Fruit fly (Drosophila melanogaster): ENCODE results near the gene comt.

DNA sequence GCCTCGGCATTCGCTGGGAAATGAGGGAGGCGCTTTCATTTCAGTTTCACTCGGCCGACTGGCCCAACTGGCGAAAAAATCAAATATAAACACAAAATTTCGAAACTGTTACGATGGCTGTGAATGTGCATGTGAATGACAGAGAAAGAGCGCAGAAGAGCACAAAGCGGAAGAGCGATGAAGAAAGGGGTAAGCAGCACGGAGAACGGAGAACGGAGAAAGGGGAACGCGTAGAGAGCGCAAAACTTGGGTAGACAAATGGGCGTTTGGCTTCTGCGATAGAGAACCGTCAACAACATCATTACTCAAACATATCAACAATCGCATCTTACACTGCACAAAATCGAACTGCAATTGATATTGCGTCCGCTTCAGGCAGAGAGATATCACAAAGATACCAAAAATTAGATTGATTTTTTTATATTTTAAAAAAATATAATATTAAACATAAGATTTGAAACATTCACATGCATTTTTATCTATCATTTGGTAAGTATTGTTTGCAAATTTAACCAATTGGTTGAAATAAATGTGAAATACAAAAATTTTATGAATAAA, 13.9 kb downstream of the comt start:
- TF ChIP-seq D1 (tag; optimal IDR thresholded peaks at IDR 0.05) (no peak), rn (GFP tag; IDR thresholded peaks at IDR 0.05) (no peak), CG15710 (tag; optimal IDR thresholded peaks at IDR 0.05) (no peak), CG17806 (tag; optimal IDR thresholded peaks at IDR 0.05) (no peak), Pif1A (GFP tag; optimal IDR thresholded peaks at IDR 0.05) (no peak), CG8301 (tag; optimal IDR thresholded peaks at IDR 0.05) (no peak), CG10348 (GFP tag; IDR thresholded peaks at IDR 0.05) (no peak), Pif1B (GFP tag; optimal IDR thresholded peaks at IDR 0.05) (no peak), CG9948 (tag; optimal IDR thresholded peaks at IDR 0.05) (no peak), Snoo (tag; optimal IDR thresholded peaks at IDR 0.05) (no peak), fd96Ca (GFP tag; IDR thresholded peaks at IDR 0.05) (no peak), EcR (GFP tag; optimal IDR thresholded peaks at IDR 0.05) (no peak), CG13204 (GFP tag; optimal IDR thresholded peaks at IDR 0.05) (no peak)
